Fruit fly (Drosophila melanogaster) whole organism, prepupa: ENCODE measurements around the gene CG34433.

Experiments used
- Blimp-1 ChIP-seq: fragments of 200-800 bp; sonication (Bioruptor generic); optimal IDR thresholded peaks from 3 replicates; lab custom pipeline; 2017; ENCODE audit warnings: missing biosample characterization, missing genetic modification characterization, mild to moderate bottlenecking, moderate library complexity, missing genetic modification reagents
- CG10631 ChIP-seq: fragments of 200-800 bp; sonication (Bioruptor generic); optimal IDR thresholded peaks from 2 replicates; lab custom pipeline; 2016; ENCODE audit warnings: missing biosample characterization, missing genetic modification characterization
- CG10669 ChIP-seq: fragments of 200-800 bp; sonication (Bioruptor generic); optimal IDR thresholded peaks from 3 replicates; lab custom pipeline; 2018; ENCODE audit warnings: missing biosample characterization, mild to moderate bottlenecking, missing genetic modification characterization, moderate library complexity
- CG11762 ChIP-seq: fragments of 200-800 bp; sonication (Bioruptor generic); optimal IDR thresholded peaks from 3 replicates; lab custom pipeline; 2016; ENCODE audit warnings: missing biosample characterization, missing genetic modification characterization; ENCODE audit not compliant: insufficient read depth
- CG11902 ChIP-seq: fragments of 200-800 bp; sonication (Bioruptor generic); optimal IDR thresholded peaks from 3 replicates; lab custom pipeline; 2016; ENCODE audit warnings: missing biosample characterization, missing genetic modification characterization
- CG1621 ChIP-seq: fragments of 200-800 bp; sonication (Bioruptor generic); optimal IDR thresholded peaks from 3 replicates; lab custom pipeline; 2018; ENCODE audit warnings: missing biosample characterization, mild to moderate bottlenecking, missing genetic modification characterization
- CG16779 ChIP-seq: fragments of 200-800 bp; sonication (Bioruptor generic); optimal IDR thresholded peaks from 3 replicates; lab custom pipeline; 2017; ENCODE audit warnings: missing biosample characterization, mild to moderate bottlenecking, missing genetic modification characterization
- CG3032 ChIP-seq: fragments of 200-800 bp; optimal IDR thresholded peaks from 2 replicates; lab custom pipeline; 2019; ENCODE audit warnings: missing biosample characterization, mild to moderate bottlenecking, missing genetic modification characterization, moderate library complexity
- CG31627 ChIP-seq: fragments of 200-800 bp; sonication (Bioruptor generic); optimal IDR thresholded peaks from 3 replicates; lab custom pipeline; 2016; ENCODE audit warnings: missing biosample characterization, missing genetic modification characterization
- CG32006 ChIP-seq: fragments of 200-800 bp; sonication (Bioruptor generic); optimal IDR thresholded peaks from 3 replicates; lab custom pipeline; 2017; ENCODE audit warnings: missing biosample characterization, mild to moderate bottlenecking, missing genetic modification characterization
- CG34406 ChIP-seq: fragments of 200-800 bp; sonication (Bioruptor generic); optimal IDR thresholded peaks from 3 replicates; lab custom pipeline; 2016; ENCODE audit warnings: missing biosample characterization, missing genetic modification characterization
- CG3919 ChIP-seq: fragments of 200-800 bp; sonication (Bioruptor generic); optimal IDR thresholded peaks from 3 replicates; lab custom pipeline; 2016; ENCODE audit warnings: missing biosample characterization, missing genetic modification characterization
- CG4318 ChIP-seq: fragments of 200-800 bp; sonication (Bioruptor generic); optimal IDR thresholded peaks from 3 replicates; lab custom pipeline; 2017; ENCODE audit warnings: missing biosample characterization, mild to moderate bottlenecking, missing genetic modification characterization
- CG6163 ChIP-seq: fragments of 200-800 bp; sonication (Bioruptor generic); IDR thresholded peaks from 3 replicates; pipeline ENCODE4 v1.3.6; 2022; ENCODE audit warnings: missing biosample characterization, missing genetic modification characterization
- CG6276 ChIP-seq: fragments of 200-800 bp; sonication (Bioruptor generic); optimal IDR thresholded peaks from 2 replicates; lab custom pipeline; 2017; ENCODE audit warnings: missing biosample characterization, mild to moderate bottlenecking, missing genetic modification characterization
- CG6792 ChIP-seq: fragments of 200-800 bp; sonication (Bioruptor generic); optimal IDR thresholded peaks from 3 replicates; lab custom pipeline; 2016; ENCODE audit warnings: missing biosample characterization, missing genetic modification characterization
- CG6808 ChIP-seq: fragments of 200-800 bp; sonication (Bioruptor generic); optimal IDR thresholded peaks from 3 replicates; lab custom pipeline; 2017; ENCODE audit warnings: missing biosample characterization, missing genetic modification characterization, mild to moderate bottlenecking, moderate library complexity, missing genetic modification reagents
- CG6854 ChIP-seq: fragments of 200-800 bp; sonication (Bioruptor generic); optimal IDR thresholded peaks from 2 replicates; lab custom pipeline; 2017; ENCODE audit warnings: missing biosample characterization, mild to moderate bottlenecking, missing genetic modification characterization
- CG8119 ChIP-seq: fragments of 200-800 bp; sonication (Bioruptor generic); IDR thresholded peaks from 3 replicates; pipeline ENCODE4 v1.3.6; 2022; ENCODE audit warnings: missing biosample characterization, missing genetic modification characterization
- CG8319 ChIP-seq: fragments of 200-800 bp; sonication (Bioruptor generic); optimal IDR thresholded peaks from 3 replicates; lab custom pipeline; 2016; ENCODE audit warnings: missing biosample characterization, missing genetic modification characterization
- CG8632 ChIP-seq: fragments of 200-800 bp; sonication (Bioruptor generic); optimal IDR thresholded peaks from 3 replicates; lab custom pipeline; 2016; ENCODE audit warnings: missing biosample characterization, missing genetic modification characterization
- CG9139 ChIP-seq: fragments of 200-800 bp; sonication (Bioruptor generic); optimal IDR thresholded peaks from 3 replicates; lab custom pipeline; 2017; ENCODE audit warnings: missing biosample characterization, mild to moderate bottlenecking, missing genetic modification characterization
- Eip78C ChIP-seq: fragments of 200-800 bp; sonication (Bioruptor generic); peaks from one replicate; lab custom pipeline; 2016; ENCODE audit warnings: missing biosample characterization, missing genetic modification characterization
- Eip93F ChIP-seq: fragments of 200-800 bp; sonication (Bioruptor generic); optimal IDR thresholded peaks from 2 replicates; lab custom pipeline; 2016; ENCODE audit warnings: missing biosample characterization, mild to moderate bottlenecking, missing genetic modification characterization
- Ets96B ChIP-seq: fragments of 200-800 bp; optimal IDR thresholded peaks from 2 replicates; lab custom pipeline; 2019; ENCODE audit warnings: missing biosample characterization, mild to moderate bottlenecking, missing genetic modification characterization, moderate library complexity
- Gug ChIP-seq: fragments of 200-800 bp; sonication (Bioruptor generic); IDR thresholded peaks from 2 replicates; pipeline ENCODE4 v1.3.6; 2022; ENCODE audit warnings: missing biosample characterization, missing genetic modification characterization
- Hr38 ChIP-seq: sonication (Bioruptor generic); optimal IDR thresholded peaks from 2 replicates; lab custom pipeline; 2016; ENCODE audit warnings: missing biosample characterization, missing genetic modification characterization
- Hr39 ChIP-seq: fragments of 200-800 bp; sonication (Bioruptor generic); optimal IDR thresholded peaks from 2 replicates; lab custom pipeline; 2016; ENCODE audit warnings: missing biosample characterization, missing genetic modification characterization
- Hr4 ChIP-seq: fragments of 200-800 bp; sonication (Bioruptor generic); optimal IDR thresholded peaks from 3 replicates; lab custom pipeline; 2016; ENCODE audit warnings: missing biosample characterization, missing genetic modification characterization
- OdsH ChIP-seq: fragments of 200-800 bp; sonication (Bioruptor generic); optimal IDR thresholded peaks from 3 replicates; lab custom pipeline; 2016; ENCODE audit warnings: missing biosample characterization, missing genetic modification characterization
- Sox14 ChIP-seq: fragments of 200-800 bp; sonication (Bioruptor generic); optimal IDR thresholded peaks from 3 replicates; lab custom pipeline; 2016; ENCODE audit warnings: missing biosample characterization, missing genetic modification characterization
- achi ChIP-seq: fragments of 200-800 bp; sonication (Bioruptor generic); optimal IDR thresholded peaks from 3 replicates; lab custom pipeline; 2016; ENCODE audit warnings: missing biosample characterization, missing genetic modification characterization
- acj6 ChIP-seq: fragments of 200-800 bp; sonication (Bioruptor generic); optimal IDR thresholded peaks from 3 replicates; lab custom pipeline; 2016; ENCODE audit warnings: missing biosample characterization, missing genetic modification characterization
- dac ChIP-seq: fragments of 200-800 bp; sonication (Bioruptor generic); optimal IDR thresholded peaks from 2 replicates; lab custom pipeline; 2017; ENCODE audit warnings: missing biosample characterization, mild to moderate bottlenecking, missing genetic modification characterization
- dsx ChIP-seq: fragments of 200-800 bp; optimal IDR thresholded peaks from 3 replicates; lab custom pipeline; 2019; ENCODE audit warnings: missing biosample characterization, mild to moderate bottlenecking, missing genetic modification characterization, moderate library complexity; ENCODE audit not compliant: poor library complexity, severe bottlenecking
- eg ChIP-seq: fragments of 200-800 bp; sonication (Bioruptor generic); IDR thresholded peaks from 3 replicates; pipeline ENCODE4 v1.3.6; 2022; ENCODE audit warnings: missing biosample characterization, missing genetic modification characterization
- fd59A ChIP-seq: fragments of 200-800 bp; sonication (Bioruptor generic); optimal IDR thresholded peaks from 2 replicates; lab custom pipeline; 2017; ENCODE audit warnings: missing biosample characterization, mild to moderate bottlenecking, missing genetic modification characterization, missing genetic modification reagents
- fd85E ChIP-seq: fragments of 200-800 bp; sonication (Bioruptor generic); optimal IDR thresholded peaks from 3 replicates; lab custom pipeline; 2016; ENCODE audit warnings: missing biosample characterization, missing genetic modification characterization
- fkh ChIP-seq: fragments of 200-800 bp; sonication (Bioruptor generic); optimal IDR thresholded peaks from 3 replicates; lab custom pipeline; 2017; ENCODE audit warnings: missing biosample characterization, mild to moderate bottlenecking, missing genetic modification characterization, moderate library complexity
- lz ChIP-seq: fragments of 200-800 bp; sonication (Bioruptor generic); optimal IDR thresholded peaks from 3 replicates; lab custom pipeline; 2016; ENCODE audit warnings: missing biosample characterization, missing genetic modification characterization
- net ChIP-seq: fragments of 200-800 bp; sonication (Bioruptor generic); optimal IDR thresholded peaks from 3 replicates; lab custom pipeline; 2016; ENCODE audit warnings: missing biosample characterization, missing genetic modification characterization
- salr ChIP-seq, 2 experiments: fragments of 200-800 bp; sonication (Bioruptor generic); optimal IDR thresholded peaks; 3 replicates each; lab custom pipeline; 2016 to 2018; ENCODE audit warnings: missing biosample characterization in 2 of 2, missing genetic modification characterization in 2 of 2, mild to moderate bottlenecking in 1 of 2
- ss ChIP-seq, 2 experiments: fragments of 200-800 bp; sonication (Bioruptor generic); optimal IDR thresholded peaks; 2 replicates in 1 of 2; 3 replicates in 1 of 2; lab custom pipeline; 2017 to 2018; ENCODE audit warnings: mild to moderate bottlenecking in 2 of 2, missing biosample characterization in 2 of 2, missing genetic modification characterization in 2 of 2, moderate library complexity in 1 of 2
- svp ChIP-seq: fragments of 200-800 bp; sonication (Bioruptor generic); peaks from one replicate; lab custom pipeline; 2016; ENCODE audit warnings: missing biosample characterization, missing genetic modification characterization
- vri ChIP-seq: fragments of 200-800 bp; sonication (Bioruptor generic); optimal IDR thresholded peaks from 3 replicates; lab custom pipeline; 2016; ENCODE audit warnings: missing biosample characterization, mild to moderate bottlenecking, missing genetic modification characterization

CG34433 gene

DNA sequence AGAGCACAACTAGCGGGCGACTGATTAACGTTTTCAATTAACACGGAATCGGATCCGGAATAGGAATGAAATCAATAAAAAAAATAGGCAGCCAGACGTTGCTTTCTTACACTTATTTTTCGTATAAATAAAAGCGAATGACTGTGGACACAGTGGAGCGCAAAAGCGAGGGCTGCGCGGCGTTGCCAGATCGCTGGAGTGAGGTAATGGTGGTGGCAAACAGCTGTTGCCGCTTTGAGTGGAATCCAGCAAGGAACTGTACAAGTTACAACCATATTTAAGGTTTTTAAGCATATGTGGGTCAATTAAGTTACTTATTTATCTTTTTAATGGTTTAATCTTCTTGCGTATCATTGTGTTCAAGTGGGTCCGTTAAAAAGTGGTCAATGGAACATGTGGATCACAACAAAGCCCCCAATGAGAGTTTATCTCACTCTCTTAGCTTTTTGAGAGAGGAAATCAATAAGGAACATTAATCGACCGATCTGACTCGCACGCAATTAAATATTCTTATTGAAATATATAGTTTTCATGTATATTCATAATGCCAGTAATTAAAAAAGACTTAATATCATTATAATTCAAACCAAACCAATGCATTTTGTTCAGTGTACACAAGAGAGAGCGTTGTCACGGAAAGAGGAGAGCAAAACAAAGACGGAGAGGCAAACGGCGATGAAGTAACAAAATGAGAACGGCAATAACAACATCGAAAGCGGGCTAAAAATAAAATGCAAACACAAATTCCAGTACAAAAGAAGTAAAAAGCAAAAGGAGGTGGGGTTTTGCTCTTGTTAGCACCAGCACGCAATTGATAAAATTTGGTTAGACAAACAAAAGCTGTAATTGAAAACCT lies 49.4 kb upstream of the CG34433 start (continued):
- TF ChIP-seq CG4318 (peak; percentile 68), fkh (GFP tag; lab: Kevin White, UChicago) (peak; percentile 52), achi (GFP tag; lab: Kevin White, UChicago) (peak; percentile 90), CG6276 (GFP tag; lab: Kevin White, UChicago) (peak; percentile 86), CG1621 (tag; lab: Kevin White, UChicago) (peak; percentile 81), CG8119 (GFP tag; lab: Robert Waterston, UW) (peak; percentile 95), vri (GFP tag; lab: Kevin White, UChicago) (peak; percentile 98), Eip78C (GFP tag; lab: Kevin White, UChicago) (peak; percentile 99), CG3919 (GFP tag; lab: Kevin White, UChicago) (peak; percentile 93), CG6854 (GFP tag; lab: Kevin White, UChicago) (peak; percentile 24), CG6792 (GFP tag; lab: Kevin White, UChicago) (peak; percentile 94), CG8632 (GFP tag; lab: Kevin White, UChicago) (peak; percentile 92), CG8319 (GFP tag; lab: Kevin White, UChicago) (peak; percentile 76), Sox14 (peak; percentile 93), Blimp-1 (GFP tag; lab: Kevin White, UChicago) (peak; percentile 64), lz (peak; percentile 93), net (GFP tag; lab: Kevin White, UChicago) (peak; percentile 95), Hr38 (GFP tag; lab: Kevin White, UChicago) (no peak), Ets96B (tag; lab: Kevin White, UChicago) (peak; percentile 82), svp (peak; percentile 96)

DNA sequence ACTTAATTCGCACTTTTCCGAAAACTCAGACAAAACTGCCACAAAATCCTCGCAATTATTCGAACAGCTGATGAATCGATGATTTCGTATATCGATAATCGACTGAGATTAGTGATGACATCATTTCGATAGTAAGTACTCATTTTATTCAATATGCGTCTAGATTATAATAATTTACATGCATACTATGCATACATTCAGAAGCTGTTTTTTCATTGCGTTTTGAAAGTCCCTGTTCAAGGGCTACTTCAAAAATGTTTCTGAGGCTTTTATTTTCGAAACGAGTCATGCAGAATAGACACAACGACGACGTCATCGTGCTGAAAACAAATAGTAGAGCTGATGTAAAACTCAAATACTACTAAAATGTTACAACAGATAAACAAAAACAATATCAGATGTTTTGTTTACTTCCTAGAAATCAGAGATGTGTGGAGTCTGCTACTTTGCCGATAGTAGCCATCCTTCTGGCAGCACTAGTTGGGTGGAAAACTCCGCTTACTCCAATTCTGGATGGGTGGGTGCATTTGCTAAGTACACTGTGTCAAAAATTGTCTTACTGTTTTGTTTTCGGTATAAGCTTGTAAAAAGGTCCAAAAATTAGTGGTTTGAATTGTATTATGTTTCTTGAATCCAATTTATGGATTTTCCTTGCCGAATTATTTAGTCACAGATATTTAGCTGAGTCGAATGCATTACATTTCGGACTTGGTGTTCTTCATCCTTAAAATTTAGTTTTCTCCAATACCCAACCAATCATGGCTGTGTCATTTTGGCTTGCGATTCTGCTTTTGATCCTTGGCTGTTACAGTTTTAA lies 48.1 kb upstream of the CG34433 start, which contains the start of the genes CG2246 and CG31021:
TSS of gene CG2246 (minus strand) at position 50 of the 817 bp plus-strand sequence.
TSS of gene CG31021 (plus strand) at position 767 of the 817 bp plus-strand sequence.
- peak; percentile 27 for TF ChIP-seq Sox14
- no peak for TF ChIP-seq CG16779 (tag; lab: Kevin White, UChicago)
- TF ChIP-seq Eip93F (GFP tag; lab: Kevin White, UChicago) = peak; percentile 6
- TF ChIP-seq CG4318 = no peak
- TF ChIP-seq CG3919 (GFP tag; lab: Kevin White, UChicago) = peak; percentile 14
- TF ChIP-seq Hr38 (GFP tag; lab: Kevin White, UChicago) = no peak
- no peak for TF ChIP-seq CG11762 (GFP tag; lab: Kevin White, UChicago)
- peak; percentile 14 for TF ChIP-seq CG10669
- TF ChIP-seq CG3032 (tag; lab: Kevin White, UChicago) = no peak
- TF ChIP-seq Hr39 (GFP tag; lab: Kevin White, UChicago) = peak; percentile 52
- no peak for TF ChIP-seq dac (GFP tag; lab: Kevin White, UChicago)
- TF ChIP-seq Gug = 0 out of 2 replicates have a peak, but pooled peaks have one; percentile 16
- TF ChIP-seq CG11902 (GFP tag; lab: Kevin White, UChicago) = peak; percentile 9
- TF ChIP-seq CG6808 (GFP tag; lab: Kevin White, UChicago) = peak; percentile 93
- no peak for TF ChIP-seq achi (GFP tag; lab: Kevin White, UChicago)
- no peak for TF ChIP-seq CG34406 (GFP tag; lab: Kevin White, UChicago)
- TF ChIP-seq acj6 = peak; percentile 30
- no peak for TF ChIP-seq CG32006 (GFP tag; lab: Kevin White, UChicago)
- peak; percentile 54; the same call in 2 of the 3 replicates for TF ChIP-seq CG6163 (GFP tag; lab: Robert Waterston, UW)
- TF ChIP-seq ss (GFP tag; optimal IDR thresholded peaks at IDR 0.05; lab: Kevin White, UChicago) = no peak
- TF ChIP-seq CG8632 (GFP tag; lab: Kevin White, UChicago) = no peak
- TF ChIP-seq CG10631 = peak; percentile 58
- TF ChIP-seq OdsH (GFP tag; lab: Kevin White, UChicago) = peak; percentile 34
- TF ChIP-seq CG6792 (GFP tag; lab: Kevin White, UChicago) = peak; percentile 11
- TF ChIP-seq CG31627 = peak; percentile 51
- no peak for TF ChIP-seq dsx (GFP tag; lab: Kevin White, UChicago)
- peak; percentile 47 for TF ChIP-seq eg (GFP tag; lab: Robert Waterston, UW)
- no peak for TF ChIP-seq CG9139
- no peak for TF ChIP-seq salr (GFP tag; optimal IDR thresholded peaks at IDR 0.05; lab: Kevin White, UChicago)
- TF ChIP-seq fd85E = no peak
- TF ChIP-seq fd59A (GFP tag; lab: Kevin White, UChicago) = no peak
- TF ChIP-seq net (GFP tag; lab: Kevin White, UChicago) = no peak
- TF ChIP-seq Hr4 (GFP tag; lab: Kevin White, UChicago) = peak; percentile 29
